Worm (Caenorhabditis elegans): ENCODE measurements around the gene fbxl-5.

The fbxl-5 gene

ce11 chrV:7737710-7738109, 5.0 kb upstream of the fbxl-5 start, which contains the start of gene srr-9:
TSS of gene srr-9 (plus strand) at chrV:7738010.
- TF ChIP-seq fkh-10 (GFP tag; optimal IDR thresholded peaks at IDR 0.05) (no peak), elt-3 (tag; optimal IDR thresholded peaks at IDR 0.05) (no peak), fkh-2 (tag; optimal IDR thresholded peaks at IDR 0.05) (no peak), zag-1 (tag; optimal IDR thresholded peaks at IDR 0.05) (no peak)

- TF ChIP-seq jun-1 (tag; optimal IDR thresholded peaks at IDR 0.05) (no peak), unc-39 (tag; optimal IDR thresholded peaks at IDR 0.05) (no peak), ceh-82 (tag; optimal IDR thresholded peaks at IDR 0.05) (no peak), lin-15B (tag; optimal IDR thresholded peaks at IDR 0.05) (no peak), fos-1 (tag; optimal IDR thresholded peaks at IDR 0.05) (no peak), egl-5 (tag; optimal IDR thresholded peaks at IDR 0.05) (no peak), skn-1 (tag; optimal IDR thresholded peaks at IDR 0.05) (no peak), nhr-237 (tag; optimal IDR thresholded peaks at IDR 0.05) (no peak), ztf-4 (tag; optimal IDR thresholded peaks at IDR 0.05) (no peak), aly-2 (tag; optimal IDR thresholded peaks at IDR 0.05) (no peak)
Measured at ce11 chrV:7739949-7740348, 2.8 kb upstream of the fbxl-5 start.

- TF ChIP-seq nhr-12 (tag; optimal IDR thresholded peaks at IDR 0.05) = no peak
- TF ChIP-seq pha-4 (tag; optimal IDR thresholded peaks at IDR 0.05) = no peak
- no peak for TF ChIP-seq fkh-2 (tag; optimal IDR thresholded peaks at IDR 0.05)
- no peak for TF ChIP-seq eor-1 (tag; optimal IDR thresholded peaks at IDR 0.05)
- TF ChIP-seq nhr-11 (tag; optimal IDR thresholded peaks at IDR 0.05) = no peak
- TF ChIP-seq ZK546.5 (tag; optimal IDR thresholded peaks at IDR 0.05) = no peak
- no peak for TF ChIP-seq mdl-1 (tag; optimal IDR thresholded peaks at IDR 0.05)
- no peak for TF ChIP-seq pqm-1 (tag; optimal IDR thresholded peaks at IDR 0.05)
- no peak for TF ChIP-seq ama-1 (optimal IDR thresholded peaks at IDR 0.05)
- no peak for TF ChIP-seq nhr-28 (tag; optimal IDR thresholded peaks at IDR 0.05)
- no peak for TF ChIP-seq nhr-43 (tag; optimal IDR thresholded peaks at IDR 0.05; ENCODE audit: poor library complexity, severe bottlenecking)
Measured at ce11 chrV:7741918-7742317, 791 bp upstream of the fbxl-5 start.

ce11 chrV:7744068-7744467, 1.4 kb downstream of the fbxl-5 start:
- TF ChIP-seq egl-5 (tag; optimal IDR thresholded peaks at IDR 0.05) (no peak), elt-2 (tag; optimal IDR thresholded peaks at IDR 0.05) (peak; percentile 98)

- TF ChIP-seq jun-1 (tag; optimal IDR thresholded peaks at IDR 0.05) (no peak), nhr-67 (tag; optimal IDR thresholded peaks at IDR 0.05) (no peak), snpc-4 (tag; optimal IDR thresholded peaks at IDR 0.05) (no peak), daf-12 (tag; optimal IDR thresholded peaks at IDR 0.05) (no peak), nhr-76 (tag; optimal IDR thresholded peaks at IDR 0.05) (no peak), elt-2 (tag; optimal IDR thresholded peaks at IDR 0.05) (no peak), mdl-1 (tag; optimal IDR thresholded peaks at IDR 0.05) (no peak)
Measured at ce11 chrV:7745386-7745785, 2.7 kb downstream of the fbxl-5 start.

ce11 chrV:7745903-7746302, 3.2 kb downstream of the fbxl-5 start:
- TF ChIP-seq fkh-10 (GFP tag; optimal IDR thresholded peaks at IDR 0.05) (no peak), unc-62 (GFP tag; optimal IDR thresholded peaks at IDR 0.05) (peak; percentile 63), ceh-28 (tag; optimal IDR thresholded peaks at IDR 0.05) (no peak), pqm-1 (tag; optimal IDR thresholded peaks at IDR 0.05) (no peak)

- TF ChIP-seq nhr-77 (tag; optimal IDR thresholded peaks at IDR 0.05) (no peak), ZK546.5 (tag; optimal IDR thresholded peaks at IDR 0.05) (no peak), ceh-28 (tag; optimal IDR thresholded peaks at IDR 0.05) (no peak)
Measured at ce11 chrV:7747132-7747531, 4.4 kb downstream of the fbxl-5 start.

Measured in whole organism, L3 larva.